Fruit fly (Drosophila melanogaster): Measurements from ENCODE around the gene CG9747.

DNA sequence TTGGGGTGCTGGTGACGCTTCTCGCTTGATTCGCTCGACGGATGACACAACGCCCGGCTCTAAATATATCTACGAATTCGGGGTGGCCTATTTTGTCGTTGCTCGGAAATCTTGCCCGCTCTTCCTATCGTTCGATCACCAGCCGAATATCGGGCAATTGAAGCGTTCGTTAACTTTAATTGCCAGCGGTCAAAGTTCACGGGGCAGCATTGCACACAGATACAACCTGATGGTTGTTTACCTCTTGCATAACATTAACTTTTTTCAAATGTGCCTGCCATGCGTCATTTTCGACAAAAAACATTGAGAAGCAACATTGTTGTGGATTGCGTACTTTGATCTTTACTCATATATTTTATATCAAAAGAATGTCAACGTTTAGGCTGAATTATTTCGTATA lies 6.7 kb upstream of the CG9747 start:
- TF ChIP-seq psq (optimal IDR thresholded peaks at IDR 0.05) (no peak), usp (GFP tag; optimal IDR thresholded peaks at IDR 0.05) (no peak), pan (optimal IDR thresholded peaks at IDR 0.05) (no peak)

Data from whole organism.